Fruit fly (Drosophila melanogaster) whole organism, wandering third instar larva: ENCODE results near the gene Hnf4.
A peak's percentile ranks its signal among the peaks of the same experiment; 100 is the strongest.

ENCODE experiments used
- CG32264 ChIP-seq: fragments of 200-800 bp; sonication (Bioruptor generic); optimal IDR thresholded peaks from 2 replicates; lab custom pipeline; 2016; ENCODE audit warnings: missing biosample characterization, missing genetic modification characterization
- CG9705 ChIP-seq: fragments of 200-800 bp; sonication (Bioruptor generic); optimal IDR thresholded peaks from 2 replicates; lab custom pipeline; 2018; ENCODE audit warnings: missing biosample characterization, mild to moderate bottlenecking, missing genetic modification characterization
- Dfd ChIP-seq: fragments of >200 bp; optimal IDR thresholded peaks from 2 replicates; lab custom pipeline; 2017; ENCODE audit warnings: missing biosample characterization, missing genetic modification characterization
- GATAd ChIP-seq: sonication (Bioruptor generic); optimal IDR thresholded peaks from 2 replicates; lab custom pipeline; 2016; ENCODE audit warnings: missing biosample characterization, missing genetic modification characterization
- HLH106 ChIP-seq: fragments of 200-800 bp; optimal IDR thresholded peaks from 3 replicates; lab custom pipeline; 2019; ENCODE audit warnings: missing biosample characterization, mild to moderate bottlenecking, missing genetic modification characterization, moderate library complexity
- Hnf4 ChIP-seq: fragments of 200-800 bp; sonication (Bioruptor generic); optimal IDR thresholded peaks from 2 replicates; lab custom pipeline; 2016; ENCODE audit warnings: missing biosample characterization, mild to moderate bottlenecking, missing genetic modification characterization
- Hr78 ChIP-seq: fragments of >200 bp; optimal IDR thresholded peaks from 2 replicates; lab custom pipeline; 2017; ENCODE audit warnings: missing biosample characterization, missing genetic modification characterization
- Mio ChIP-seq: sonication (Bioruptor generic); optimal IDR thresholded peaks from 2 replicates; lab custom pipeline; 2016; ENCODE audit warnings: missing biosample characterization, missing genetic modification characterization
- Myc ChIP-seq: fragments of >200 bp; optimal IDR thresholded peaks from 2 replicates; lab custom pipeline; 2017
- N ChIP-seq: fragments of >200 bp; optimal IDR thresholded peaks from 2 replicates; lab custom pipeline; 2018; ENCODE audit warnings: missing biosample characterization, missing external identifiers, missing genetic modification characterization
- OdsH ChIP-seq: fragments of 200-800 bp; sonication (Bioruptor generic); optimal IDR thresholded peaks from 2 replicates; lab custom pipeline; 2016; ENCODE audit warnings: missing biosample characterization, mild to moderate bottlenecking, missing genetic modification characterization
- Rel ChIP-seq, 2 experiments: fragments of 200-800 bp; sonication (Bioruptor generic) in 1 of 2; optimal IDR thresholded peaks; 2 replicates in 1 of 2; 3 replicates in 1 of 2; lab custom pipeline; 2016 to 2019; ENCODE audit warnings: mild to moderate bottlenecking in 2 of 2, missing biosample characterization in 2 of 2, missing genetic modification characterization in 2 of 2, moderate library complexity in 1 of 2
- Sp1 ChIP-seq: fragments of 200-800 bp; sonication (Bioruptor generic); optimal IDR thresholded peaks from 3 replicates; lab custom pipeline; 2019; ENCODE audit warnings: missing biosample characterization, mild to moderate bottlenecking, missing genetic modification characterization, moderate library complexity
- Vsx2 ChIP-seq: fragments of 200-300, 225-300 bp; sonication (Bioruptor generic); optimal IDR thresholded peaks from 2 replicates; lab custom pipeline; 2018; ENCODE audit warnings: missing biosample characterization, missing genetic modification characterization; ENCODE audit not compliant: partially characterized antibody
- br ChIP-seq: fragments of 200-800 bp; sonication (Bioruptor generic); optimal IDR thresholded peaks from 2 replicates; lab custom pipeline; 2016; ENCODE audit warnings: missing biosample characterization, missing genetic modification characterization
- brk ChIP-seq: fragments of 200-800 bp; sonication (Bioruptor generic); optimal IDR thresholded peaks from 2 replicates; lab custom pipeline; 2016; ENCODE audit warnings: missing biosample characterization, mild to moderate bottlenecking, missing genetic modification characterization
- dl ChIP-seq, 2 experiments: fragments of 175-275, 200-275 bp in 1 of 2; fragments of 200-275 bp in 1 of 2; sonication (Bioruptor generic); optimal IDR thresholded peaks; lab custom pipeline; 2018; ENCODE audit warnings: mild to moderate bottlenecking in 2 of 2, missing biosample characterization in 2 of 2, missing genetic modification characterization in 2 of 2, moderate library complexity in 2 of 2; ENCODE audit not compliant: partially characterized antibody in 2 of 2, insufficient read depth in 1 of 2
- dmrt93B ChIP-seq: fragments of 200-800 bp; sonication (Bioruptor generic); optimal IDR thresholded peaks from 2 replicates; lab custom pipeline; 2018; ENCODE audit warnings: missing biosample characterization, mild to moderate bottlenecking, missing genetic modification characterization
- dsf ChIP-seq: sonication (Bioruptor generic); optimal IDR thresholded peaks from 2 replicates; lab custom pipeline; 2016; ENCODE audit warnings: missing biosample characterization, missing genetic modification characterization, borderline replicate concordance
- ey ChIP-seq: fragments of 200-800 bp; sonication (Bioruptor generic); optimal IDR thresholded peaks from 2 replicates; lab custom pipeline; 2016; ENCODE audit warnings: missing biosample characterization, missing genetic modification characterization
- foxo ChIP-seq, 2 experiments: fragments of 200-800 bp; sonication (Bioruptor generic); optimal IDR thresholded peaks; 2 replicates in 1 of 2; 3 replicates in 1 of 2; lab custom pipeline; 2016 to 2017; ENCODE audit warnings: missing biosample characterization in 2 of 2, missing genetic modification characterization in 2 of 2
- fru ChIP-seq: fragments of 200-800 bp; sonication (Bioruptor generic); optimal IDR thresholded peaks from 3 replicates; lab custom pipeline; 2016; ENCODE audit warnings: missing biosample characterization, mild to moderate bottlenecking, missing genetic modification characterization
- h ChIP-seq: fragments of 200-800 bp; sonication (Bioruptor generic); optimal IDR thresholded peaks from 3 replicates; lab custom pipeline; 2016; ENCODE audit warnings: missing biosample characterization, mild to moderate bottlenecking, missing genetic modification characterization
- jim ChIP-seq: fragments of 175-275, 200-325 bp; sonication (Bioruptor generic); optimal IDR thresholded peaks from 2 replicates; lab custom pipeline; 2016; ENCODE audit warnings: missing biosample characterization, mild to moderate bottlenecking, missing genetic modification characterization
- pan ChIP-seq: fragments of >200 bp; optimal IDR thresholded peaks from 2 replicates; lab custom pipeline; 2017
- psq ChIP-seq: fragments of 200-800 bp; sonication (Bioruptor generic); optimal IDR thresholded peaks from 3 replicates; lab custom pipeline; 2017; ENCODE audit warnings: missing biosample characterization, mild to moderate bottlenecking, missing genetic modification characterization, moderate library complexity
- rgr ChIP-seq: fragments of 200-800 bp; sonication (Bioruptor generic); optimal IDR thresholded peaks from 3 replicates; lab custom pipeline; 2016; ENCODE audit warnings: missing biosample characterization, mild to moderate bottlenecking, missing genetic modification characterization
- sage ChIP-seq: fragments of 200-800 bp; sonication (Bioruptor generic); optimal IDR thresholded peaks from 2 replicates; lab custom pipeline; 2016; ENCODE audit warnings: missing biosample characterization, mild to moderate bottlenecking, missing genetic modification characterization
- sv ChIP-seq: fragments of 200-800 bp; sonication (Bioruptor generic); optimal IDR thresholded peaks from 3 replicates; lab custom pipeline; 2016; ENCODE audit warnings: missing biosample characterization, missing genetic modification characterization
- usp ChIP-seq: fragments of >200 bp; optimal IDR thresholded peaks from 2 replicates; lab custom pipeline; 2017; ENCODE audit warnings: missing biosample characterization, missing genetic modification characterization
- woc ChIP-seq: sonication (Bioruptor generic); optimal IDR thresholded peaks from 2 replicates; lab custom pipeline; 2016; ENCODE audit warnings: missing biosample characterization, mild to moderate bottlenecking, missing genetic modification characterization

The Hnf4 gene

DNA sequence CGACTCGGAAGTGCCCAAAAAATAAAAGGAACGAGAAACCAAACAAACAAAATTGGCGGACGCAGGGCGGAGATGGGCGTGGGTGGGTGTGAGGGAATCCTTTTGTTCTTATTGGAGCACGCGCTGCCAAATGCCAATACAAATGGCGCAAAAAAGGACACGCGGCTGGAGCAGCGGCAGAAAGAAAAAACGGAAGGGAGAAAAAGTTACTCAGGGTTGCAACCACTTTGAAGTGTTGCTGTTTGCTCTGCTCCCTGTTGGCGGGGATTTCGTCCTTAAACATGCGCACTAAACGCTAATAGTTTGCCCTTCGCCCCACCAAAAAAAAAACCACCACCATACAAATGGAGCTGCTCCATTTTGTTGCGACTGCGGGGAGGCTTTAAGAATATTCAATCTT, 38.1 kb upstream of the Hnf4 start:
- TF ChIP-seq jim (no peak), OdsH (GFP tag; lab: Kevin White, UChicago) (no peak), psq (GFP tag; lab: Kevin White, UChicago) (no peak), dl (GFP tag; optimal IDR thresholded peaks at IDR 0.05; lab: Kevin White, UChicago; ENCODE audit: insufficient read depth in 1 of 2, partially characterized antibody in 2 of 2) (no peak), GATAd (GFP tag; lab: Kevin White, UChicago) (no peak), dsf (GFP tag; lab: Kevin White, UChicago) (no peak), CG9705 (GFP tag; lab: Kevin White, UChicago) (no peak), fru (GFP tag; lab: Kevin White, UChicago) (no peak), Sp1 (GFP tag; lab: Kevin White, UChicago) (no peak), HLH106 (no peak)

dm6 chr2L:8746350-8746759, 36.9 kb upstream of the Hnf4 start:
- peak; percentile 20 for TF ChIP-seq psq (GFP tag; lab: Kevin White, UChicago)
- TF ChIP-seq brk (GFP tag; lab: Kevin White, UChicago), result no peak
- peak; percentile 42 for TF ChIP-seq Sp1 (GFP tag; lab: Kevin White, UChicago)
- TF ChIP-seq foxo (GFP tag; optimal IDR thresholded peaks at IDR 0.05; lab: Kevin White, UChicago), result peak in 1 of 2 experiments; percentile 62
- TF ChIP-seq fru (GFP tag; lab: Kevin White, UChicago), result no peak
- peak; percentile 30 for TF ChIP-seq OdsH (GFP tag; lab: Kevin White, UChicago)
- no peak for TF ChIP-seq dl (GFP tag; optimal IDR thresholded peaks at IDR 0.05; lab: Kevin White, UChicago; ENCODE audit: insufficient read depth in 1 of 2, partially characterized antibody in 2 of 2)
- no peak for TF ChIP-seq Vsx2 (GFP tag; lab: Kevin White, UChicago)
- TF ChIP-seq h, result peak; percentile 53
- peak; percentile 19 for TF ChIP-seq rgr (GFP tag; lab: Kevin White, UChicago)
- no peak for TF ChIP-seq dmrt93B (GFP tag; lab: Kevin White, UChicago)
- no peak for TF ChIP-seq Rel (GFP tag; optimal IDR thresholded peaks at IDR 0.05; lab: Kevin White, UChicago)
- no peak for TF ChIP-seq Rel (tag; optimal IDR thresholded peaks at IDR 0.05; lab: Kevin White, UChicago)
- no peak for TF ChIP-seq sage (GFP tag; lab: Kevin White, UChicago)
- peak; percentile 22 for TF ChIP-seq woc
- TF ChIP-seq Dfd (GFP tag; lab: Kevin White, UChicago), result no peak
- no peak for TF ChIP-seq CG32264 (GFP tag; lab: Kevin White, UChicago)

DNA sequence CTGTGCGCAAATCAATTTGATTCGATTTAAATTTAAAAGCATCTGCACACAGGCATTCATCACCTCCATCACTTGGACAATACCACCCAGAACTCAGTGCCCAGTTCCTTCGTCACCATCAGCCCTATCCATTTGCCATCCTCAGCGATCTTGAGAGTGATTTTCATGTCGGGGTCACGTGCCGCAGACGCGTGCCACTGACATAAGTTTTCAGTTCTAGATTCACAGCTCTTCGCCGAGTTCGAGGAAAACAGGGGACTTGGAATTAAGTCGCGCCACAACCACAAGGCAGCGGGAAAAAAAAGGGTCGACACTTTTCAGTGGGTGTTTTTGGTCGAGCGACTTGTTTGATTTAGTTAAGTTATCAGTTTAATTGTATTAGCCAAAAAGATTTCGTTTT, 33.7 kb upstream of the Hnf4 start:
- TF ChIP-seq pan (lab: Kevin White, UChicago), result no peak
- no peak for TF ChIP-seq sv (GFP tag; lab: Kevin White, UChicago)
- TF ChIP-seq ey, result no peak
- TF ChIP-seq Hnf4, result no peak
- no peak for TF ChIP-seq psq (GFP tag; lab: Kevin White, UChicago)
- TF ChIP-seq dl (GFP tag; optimal IDR thresholded peaks at IDR 0.05; lab: Kevin White, UChicago; ENCODE audit: insufficient read depth in 1 of 2, partially characterized antibody in 2 of 2), result no peak
- no peak for TF ChIP-seq woc
- no peak for TF ChIP-seq CG32264 (GFP tag; lab: Kevin White, UChicago)
- no peak for TF ChIP-seq N
- no peak for TF ChIP-seq Mio
- no peak for TF ChIP-seq usp (GFP tag; lab: Kevin White, UChicago)
- no peak for TF ChIP-seq brk (GFP tag; lab: Kevin White, UChicago)
- no peak for TF ChIP-seq CG9705 (GFP tag; lab: Kevin White, UChicago)
- TF ChIP-seq br, result no peak

dm6 chr2L:8740757-8741278, 31.4 kb upstream of the Hnf4 start:
- TF ChIP-seq Myc (lab: Kevin White, UChicago) (peak; percentile 88), woc (peak; percentile 24), rgr (GFP tag; lab: Kevin White, UChicago) (no peak), dsf (GFP tag; lab: Kevin White, UChicago) (no peak), Hr78 (GFP tag; lab: Kevin White, UChicago) (no peak), Hnf4 (no peak)
